Worm (Caenorhabditis elegans) whole organism, mixed stage, embryonic: Measurements from ENCODE around the gene F26C11.1.

ENCODE experiments used
- M03D4.4 ChIP-seq: sonication (generic microtip); optimal IDR thresholded peaks from 2 replicates; lab custom pipeline; 2017; ENCODE audit warnings: mild to moderate bottlenecking, missing genetic modification characterization, missing compliant biosample characterization
- bed-3 ChIP-seq: fragments of 200-800 bp; sonication (Bioruptor generic); optimal IDR thresholded peaks from 3 replicates; lab custom pipeline; 2018; ENCODE audit warnings: mild to moderate bottlenecking, missing genetic modification characterization, moderate library complexity, missing compliant biosample characterization
- blmp-1 ChIP-seq: fragments of 150-350 bp; optimal IDR thresholded peaks from 2 replicates; lab custom pipeline; 2014; ENCODE audit warnings: missing biosample characterization, missing genetic modification characterization
- ceh-39 ChIP-seq: fragments of 150-350 bp; optimal IDR thresholded peaks from 2 replicates; lab custom pipeline; 2014; ENCODE audit warnings: missing biosample characterization, missing genetic modification characterization
- ceh-43 ChIP-seq: fragments of 200-800 bp; sonication (Bioruptor generic); optimal IDR thresholded peaks from 2 replicates; lab custom pipeline; 2018; ENCODE audit warnings: mild to moderate bottlenecking, missing genetic modification characterization, moderate library complexity, missing compliant biosample characterization
- ceh-83 ChIP-seq: fragments of 200-800 bp; sonication (Bioruptor generic); optimal IDR thresholded peaks from 2 replicates; lab custom pipeline; 2018; ENCODE audit warnings: mild to moderate bottlenecking, missing genetic modification characterization, missing compliant biosample characterization
- cnd-1 ChIP-seq: fragments of 200-800 bp; sonication (Bioruptor generic); optimal IDR thresholded peaks from 2 replicates; lab custom pipeline; 2018; ENCODE audit warnings: mild to moderate bottlenecking, missing genetic modification characterization, missing compliant biosample characterization
- drap-1 ChIP-seq: fragments of 200-800 bp; sonication (Bioruptor generic); optimal IDR thresholded peaks from 3 replicates; lab custom pipeline; 2018; ENCODE audit warnings: mild to moderate bottlenecking, missing genetic modification characterization, missing compliant biosample characterization
- elt-1 ChIP-seq: sonication (generic microtip); optimal IDR thresholded peaks from 2 replicates; lab custom pipeline; 2017; ENCODE audit warnings: missing genetic modification characterization, mild to moderate bottlenecking, missing compliant biosample characterization, antibody characterized with exemption, moderate library complexity, borderline replicate concordance; ENCODE audit not compliant: insufficient read depth
- flh-1 ChIP-seq: fragments of 200-800 bp; sonication (Bioruptor generic); optimal IDR thresholded peaks from 2 replicates; lab custom pipeline; 2018; ENCODE audit warnings: mild to moderate bottlenecking, missing genetic modification characterization, moderate library complexity, missing compliant biosample characterization
- ham-2 ChIP-seq: fragments of 200-800 bp; sonication (Bioruptor generic); optimal IDR thresholded peaks from 2 replicates; lab custom pipeline; 2018; ENCODE audit warnings: mild to moderate bottlenecking, missing genetic modification characterization, missing compliant biosample characterization
- hlh-1 ChIP-seq: fragments of 150-350 bp; optimal IDR thresholded peaks from 2 replicates; lab custom pipeline; 2014; ENCODE audit warnings: missing biosample characterization, missing genetic modification reagents, missing genetic modification characterization
- lin-13 ChIP-seq: fragments of 150-350 bp; optimal IDR thresholded peaks from 2 replicates; lab custom pipeline; 2014; ENCODE audit warnings: missing biosample characterization, missing genetic modification characterization
- lin-32 ChIP-seq: fragments of 200-800 bp; sonication (Bioruptor generic); optimal IDR thresholded peaks from 2 replicates; lab custom pipeline; 2018; ENCODE audit warnings: mild to moderate bottlenecking, missing genetic modification characterization, missing compliant biosample characterization
- lsy-2 ChIP-seq: fragments of 150-350 bp; optimal IDR thresholded peaks from 2 replicates; lab custom pipeline; 2014; ENCODE audit warnings: missing biosample characterization, missing genetic modification characterization
- mab-5 ChIP-seq: fragments of 150-350 bp; optimal IDR thresholded peaks from 2 replicates; lab custom pipeline; 2014; ENCODE audit warnings: missing biosample characterization, missing genetic modification characterization
- mep-1 ChIP-seq: fragments of 150-350 bp; optimal IDR thresholded peaks from 2 replicates; lab custom pipeline; 2017; ENCODE audit warnings: missing biosample characterization, missing genetic modification reagents, missing genetic modification characterization, inconsistent platforms
- mls-2 ChIP-seq: sonication (generic microtip); optimal IDR thresholded peaks from 2 replicates; lab custom pipeline; 2016; ENCODE audit warnings: mild to moderate bottlenecking, missing genetic modification characterization, moderate library complexity, missing compliant biosample characterization
- nhr-12 ChIP-seq: fragments of 150-350 bp; optimal IDR thresholded peaks from 2 replicates; lab custom pipeline; 2014; ENCODE audit warnings: missing biosample characterization, missing genetic modification characterization
- nhr-2 ChIP-seq: fragments of 150-350 bp; optimal IDR thresholded peaks from 2 replicates; lab custom pipeline; 2014; ENCODE audit warnings: missing biosample characterization, missing genetic modification characterization
- nhr-237 ChIP-seq: fragments of 150-350 bp; optimal IDR thresholded peaks from 2 replicates; lab custom pipeline; 2014; ENCODE audit warnings: missing biosample characterization, missing genetic modification characterization
- nhr-28 ChIP-seq: fragments of 150-350 bp; optimal IDR thresholded peaks from 2 replicates; lab custom pipeline; 2014; ENCODE audit warnings: missing biosample characterization, missing genetic modification characterization
- nhr-76 ChIP-seq: sonication (generic microtip); optimal IDR thresholded peaks from 2 replicates; lab custom pipeline; 2017; ENCODE audit warnings: missing biosample characterization, missing genetic modification characterization
- pha-4 ChIP-seq: fragments of 150-350 bp; optimal IDR thresholded peaks from 2 replicates; lab custom pipeline; 2018; ENCODE audit warnings: missing biosample characterization, missing genetic modification reagents, missing genetic modification characterization
- sem-2 ChIP-seq: fragments of 200-800 bp; sonication (Bioruptor generic); optimal IDR thresholded peaks from 2 replicates; lab custom pipeline; 2018; ENCODE audit warnings: mild to moderate bottlenecking, missing genetic modification characterization, missing compliant biosample characterization
- snpc-4 ChIP-seq: fragments of 150-350 bp; optimal IDR thresholded peaks from 2 replicates; lab custom pipeline; 2014; ENCODE audit warnings: missing biosample characterization, missing genetic modification characterization
- sptf-1 ChIP-seq: sonication (generic microtip); optimal IDR thresholded peaks from 2 replicates; lab custom pipeline; 2017; ENCODE audit warnings: mild to moderate bottlenecking, missing genetic modification characterization, moderate library complexity, missing compliant biosample characterization
- tbx-8 ChIP-seq: fragments of 200-800 bp; sonication (Bioruptor generic); optimal IDR thresholded peaks from 2 replicates; lab custom pipeline; 2018; ENCODE audit warnings: mild to moderate bottlenecking, missing genetic modification characterization, moderate library complexity, missing compliant biosample characterization
- unc-120 ChIP-seq: sonication (generic microtip); optimal IDR thresholded peaks from 2 replicates; lab custom pipeline; 2017; ENCODE audit warnings: missing genetic modification characterization, missing compliant biosample characterization; ENCODE audit not compliant: poor library complexity, severe bottlenecking
- unc-62 ChIP-seq: fragments of 150-350 bp; optimal IDR thresholded peaks from 2 replicates; lab custom pipeline; 2014; ENCODE audit warnings: missing biosample characterization, missing genetic modification reagents, missing genetic modification characterization
- zip-8 ChIP-seq: fragments of 150-350 bp; optimal IDR thresholded peaks from 2 replicates; lab custom pipeline; 2014; ENCODE audit warnings: missing biosample characterization, missing genetic modification characterization

F26C11.1 gene

ce11 chrII:9931012-9931411 is 36.5 kb downstream of the F26C11.1 start:
- TF ChIP-seq sem-2 (GFP tag; lab: Kevin White, UChicago) (no peak), mls-2 (no peak), ceh-43 (GFP tag; lab: Kevin White, UChicago) (no peak), unc-120 (no peak), nhr-2 (tag; lab: Kevin White, UChicago) (no peak)

ce11 chrII:9931476-9931875 is 36.9 kb downstream of the F26C11.1 start, which contains the start of gene pho-11:
Gene pho-11 (plus strand): TSS chrII:9931849.
- no peak for TF ChIP-seq lin-13
- no peak for TF ChIP-seq lsy-2 (tag; lab: Kevin White, UChicago)
- TF ChIP-seq nhr-28 (tag; lab: Kevin White, UChicago), result no peak
- no peak for TF ChIP-seq nhr-2 (tag; lab: Kevin White, UChicago)
- no peak for TF ChIP-seq M03D4.4 (tag; lab: Kevin White, UChicago)
- TF ChIP-seq hlh-1, result no peak
- TF ChIP-seq, all 35 proteins: peak for 0

ce11 chrII:9933947-9934383 is 39.4 kb downstream of the F26C11.1 start:
- no peak for TF ChIP-seq lsy-2 (tag; lab: Kevin White, UChicago)
- no peak for TF ChIP-seq hlh-1
- no peak for TF ChIP-seq nhr-237 (tag; lab: Kevin White, UChicago)
- TF ChIP-seq, all 35 proteins: peak for 0

- TF ChIP-seq blmp-1 (tag; lab: Kevin White, UChicago), result no peak
These were observed 40.0 kb downstream of the F26C11.1 start for ce11 chrII:9934570-9934969.

- TF ChIP-seq zip-8 (tag; lab: Kevin White, UChicago) (no peak), lin-13 (no peak), nhr-28 (tag; lab: Kevin White, UChicago) (no peak), tbx-8 (no peak), hlh-1 (no peak), flh-1 (GFP tag; lab: Kevin White, UChicago) (no peak), sptf-1 (tag; lab: Kevin White, UChicago) (no peak), unc-120 (no peak), nhr-12 (no peak), cnd-1 (no peak), nhr-2 (tag; lab: Kevin White, UChicago) (no peak), blmp-1 (tag; lab: Kevin White, UChicago) (no peak), lin-32 (GFP tag; lab: Kevin White, UChicago) (no peak), ceh-43 (GFP tag; lab: Kevin White, UChicago) (no peak), mab-5 (tag; lab: Kevin White, UChicago) (no peak), mep-1 (tag; lab: Kevin White, UChicago) (no peak), bed-3 (GFP tag; lab: Kevin White, UChicago) (no peak), drap-1 (GFP tag; lab: Kevin White, UChicago) (no peak)
- TF ChIP-seq, all 35 proteins: peak for 0
These were observed 40.6 kb downstream of the F26C11.1 start for ce11 chrII:9935044-9935599.

- no peak for TF ChIP-seq ceh-39 (tag; lab: Kevin White, UChicago)
- no peak for TF ChIP-seq pha-4 (tag; lab: Kevin White, UChicago)
- TF ChIP-seq blmp-1 (tag; lab: Kevin White, UChicago), result no peak
- TF ChIP-seq mab-5 (tag; lab: Kevin White, UChicago), result no peak
- TF ChIP-seq nhr-76 (tag; lab: Kevin White, UChicago), result no peak
- TF ChIP-seq nhr-12, result no peak
- TF ChIP-seq nhr-237 (tag; lab: Kevin White, UChicago), result no peak
- no peak for TF ChIP-seq sem-2 (GFP tag; lab: Kevin White, UChicago)
- TF ChIP-seq mls-2, result no peak
- no peak for TF ChIP-seq elt-1 (tag; lab: Kevin White, UChicago)
- no peak for TF ChIP-seq ceh-83
- TF ChIP-seq unc-62, result no peak
- TF ChIP-seq cnd-1, result no peak
- no peak for TF ChIP-seq snpc-4 (tag; lab: Kevin White, UChicago)
- no peak for TF ChIP-seq ham-2
These were observed 41.1 kb downstream of the F26C11.1 start for ce11 chrII:9935664-9936063.
